Fruit fly (Drosophila melanogaster) whole organism, larva: ENCODE results near the gene CG3529.

Source experiments
- noc ChIP-seq: fragments of 200-800 bp; sonication (Bioruptor generic); optimal IDR thresholded peaks from 3 replicates; lab custom pipeline; 2019; ENCODE audit warnings: missing biosample characterization, mild to moderate bottlenecking, missing genetic modification characterization, moderate library complexity

Gene CG3529

dm6 chr3L:9420054-9420818 lies 26.4 kb upstream of the CG3529 start:
- peak; percentile 26 for TF ChIP-seq noc (tag; lab: Kevin White, UChicago)

dm6 chr3L:9420819-9421130 lies 25.9 kb upstream of the CG3529 start:
- no peak for TF ChIP-seq noc (tag; lab: Kevin White, UChicago)

dm6 chr3L:9421621-9422020 lies 25.0 kb upstream of the CG3529 start:
- no peak for TF ChIP-seq noc (tag; lab: Kevin White, UChicago)

- peak; percentile 15 for TF ChIP-seq noc (tag; lab: Kevin White, UChicago)
Observed at dm6 chr3L:9422135-9422534, 24.5 kb upstream of the CG3529 start.

dm6 chr3L:9422636-9423419 lies 23.8 kb upstream of the CG3529 start, which contains the start of gene aay:
TSS of gene aay (plus strand) at chr3L:9423253.
- peak; percentile 97 for TF ChIP-seq noc (tag; lab: Kevin White, UChicago)

- TF ChIP-seq noc (tag; lab: Kevin White, UChicago), result no peak
Observed at dm6 chr3L:9423757-9424527, 22.7 kb upstream of the CG3529 start.

- TF ChIP-seq noc (tag; lab: Kevin White, UChicago), result no peak
Observed at dm6 chr3L:9424528-9424911, 22.1 kb upstream of the CG3529 start.

dm6 chr3L:9425838-9426237 lies 20.8 kb upstream of the CG3529 start:
- no peak for TF ChIP-seq noc (tag; lab: Kevin White, UChicago)

- TF ChIP-seq noc (tag; lab: Kevin White, UChicago), result peak; percentile 97
Observed at dm6 chr3L:9426656-9427294, 19.9 kb upstream of the CG3529 start, which contains the start of the genes Atat and Shc. TSS of gene Atat (minus strand) at chr3L:9426758. TSS of gene Shc (plus strand) at chr3L:9427010.

dm6 chr3L:9429665-9430607 lies 16.7 kb upstream of the CG3529 start, which contains the start of the genes RpS17 and MTF-1:
TSS of gene RpS17 (minus strand) at chr3L:9429821.
TSS of gene MTF-1 (plus strand) at chr3L:9430312.
- TF ChIP-seq noc (tag; lab: Kevin White, UChicago), result peak; percentile 41

- no peak for TF ChIP-seq noc (tag; lab: Kevin White, UChicago)
Observed at dm6 chr3L:9430608-9430952, 16.1 kb upstream of the CG3529 start.

- TF ChIP-seq noc (tag; lab: Kevin White, UChicago), result no peak
Observed at dm6 chr3L:9431848-9432623, 14.6 kb upstream of the CG3529 start.

dm6 chr3L:9432810-9433587 lies 13.7 kb upstream of the CG3529 start:
- no peak for TF ChIP-seq noc (tag; lab: Kevin White, UChicago)
